Worm (Caenorhabditis elegans) whole organism, late embryonic: ENCODE measurements around the gene F45D11.11.
"Not testable (repeated sequence)": the region's sequence is repeated elsewhere in the genome, so short reads cannot be mapped to it uniquely, and the experiment has no call there.

Experiments used
- C38D4.7 ChIP-seq: fragments of 200-800 bp; sonication (Bioruptor generic); optimal IDR thresholded peaks from 2 replicates; lab custom pipeline; 2018; ENCODE audit warnings: mild to moderate bottlenecking, missing genetic modification characterization, moderate library complexity, missing compliant biosample characterization
- T23F11.4 ChIP-seq: fragments of 200-800 bp; sonication (Bioruptor generic); optimal IDR thresholded peaks from 2 replicates; lab custom pipeline; 2018; ENCODE audit warnings: mild to moderate bottlenecking, missing genetic modification characterization, missing compliant biosample characterization
- Y22D7AL.16 ChIP-seq: sonication (generic microtip); optimal IDR thresholded peaks from 2 replicates; lab custom pipeline; 2016; ENCODE audit warnings: missing genetic modification characterization, missing compliant biosample characterization
- ceh-14 ChIP-seq: sonication (generic microtip); optimal IDR thresholded peaks from 2 replicates; lab custom pipeline; 2016; ENCODE audit warnings: missing genotype, missing genetic modification characterization, missing compliant biosample characterization
- ceh-18 ChIP-seq: sonication (generic microtip); optimal IDR thresholded peaks from 2 replicates; lab custom pipeline; 2016; ENCODE audit warnings: missing genetic modification characterization, missing compliant biosample characterization
- ceh-19 ChIP-seq: fragments of 200-800 bp; sonication (Bioruptor generic); optimal IDR thresholded peaks from 2 replicates; lab custom pipeline; 2018; ENCODE audit warnings: mild to moderate bottlenecking, missing genetic modification characterization, missing compliant biosample characterization
- ceh-2 ChIP-seq: sonication (generic microtip); optimal IDR thresholded peaks from 2 replicates; lab custom pipeline; 2016; ENCODE audit warnings: missing genotype, missing genetic modification characterization, missing compliant biosample characterization
- ceh-31 ChIP-seq: sonication (generic microtip); optimal IDR thresholded peaks from 2 replicates; lab custom pipeline; 2016; ENCODE audit warnings: missing genetic modification characterization, missing compliant biosample characterization
- ceh-34 ChIP-seq: sonication (generic microtip); optimal IDR thresholded peaks from 2 replicates; lab custom pipeline; 2016; ENCODE audit warnings: mild to moderate bottlenecking, missing genetic modification characterization, missing compliant biosample characterization
- ceh-45 ChIP-seq: fragments of 200-800 bp; sonication (Bioruptor generic); IDR thresholded peaks from 2 replicates; pipeline ENCODE4 v1.3.6; 2022; ENCODE audit warnings: missing genetic modification reagents, missing genetic modification characterization, missing compliant biosample characterization
- ceh-48 ChIP-seq: sonication (generic microtip); optimal IDR thresholded peaks from 2 replicates; lab custom pipeline; 2016; ENCODE audit warnings: missing genetic modification characterization, inconsistent platforms, missing compliant biosample characterization
- ceh-6 ChIP-seq: fragments of 200-800 bp; sonication (Bioruptor generic); optimal IDR thresholded peaks from 2 replicates; lab custom pipeline; 2018; ENCODE audit warnings: mild to moderate bottlenecking, missing genetic modification characterization, missing compliant biosample characterization
- ceh-9 ChIP-seq: sonication (generic microtip); optimal IDR thresholded peaks from 2 replicates; lab custom pipeline; 2016; ENCODE audit warnings: mild to moderate bottlenecking, missing genetic modification characterization, inconsistent platforms, missing compliant biosample characterization
- eyg-1 ChIP-seq: sonication (generic microtip); optimal IDR thresholded peaks from 2 replicates; lab custom pipeline; 2016; ENCODE audit warnings: missing genotype, missing genetic modification characterization, missing compliant biosample characterization
- fkh-6 ChIP-seq: sonication (generic microtip); optimal IDR thresholded peaks from 2 replicates; lab custom pipeline; 2016; ENCODE audit warnings: missing genetic modification characterization, missing compliant biosample characterization
- gmeb-2 ChIP-seq: sonication (generic microtip); optimal IDR thresholded peaks from 2 replicates; lab custom pipeline; 2016; ENCODE audit warnings: missing genetic modification characterization, inconsistent platforms, missing compliant biosample characterization
- hlh-13 ChIP-seq: fragments of 200-800 bp; sonication (Bioruptor generic); optimal IDR thresholded peaks from 2 replicates; lab custom pipeline; 2018; ENCODE audit warnings: mild to moderate bottlenecking, missing genetic modification characterization, missing compliant biosample characterization
- hlh-15 ChIP-seq: sonication (generic microtip); optimal IDR thresholded peaks from 2 replicates; lab custom pipeline; 2016; ENCODE audit warnings: missing genetic modification characterization, missing compliant biosample characterization
- hlh-6 ChIP-seq: sonication (generic microtip); optimal IDR thresholded peaks from 2 replicates; lab custom pipeline; 2016; ENCODE audit warnings: missing genotype, missing genetic modification characterization, missing compliant biosample characterization
- lim-6 ChIP-seq: sonication (generic microtip); optimal IDR thresholded peaks from 2 replicates; lab custom pipeline; 2016; ENCODE audit warnings: missing genetic modification characterization, missing compliant biosample characterization
- lin-11 ChIP-seq: fragments of 200-800 bp; sonication (Bioruptor generic); optimal IDR thresholded peaks from 2 replicates; lab custom pipeline; 2018; ENCODE audit warnings: mild to moderate bottlenecking, missing genetic modification characterization, missing compliant biosample characterization
- madf-2 ChIP-seq: sonication (generic microtip); optimal IDR thresholded peaks from 2 replicates; lab custom pipeline; 2017; ENCODE audit warnings: missing genetic modification characterization, missing compliant biosample characterization
- nhr-232 ChIP-seq: sonication (generic microtip); optimal IDR thresholded peaks from 2 replicates; lab custom pipeline; 2016; ENCODE audit warnings: missing genetic modification characterization, missing compliant biosample characterization
- npax-4 ChIP-seq: sonication (generic microtip); optimal IDR thresholded peaks from 2 replicates; lab custom pipeline; 2016; ENCODE audit warnings: missing genetic modification characterization, missing compliant biosample characterization
- pha-4 ChIP-seq: fragments of 150-350 bp; optimal IDR thresholded peaks from 2 replicates; lab custom pipeline; 2018; ENCODE audit warnings: missing biosample characterization, missing genetic modification reagents, missing genetic modification characterization
- pqm-1 ChIP-seq: sonication (generic microtip); optimal IDR thresholded peaks from 2 replicates; lab custom pipeline; 2016; ENCODE audit warnings: missing genetic modification characterization, missing compliant biosample characterization
- ref-2 ChIP-seq: sonication (generic microtip); optimal IDR thresholded peaks from 2 replicates; lab custom pipeline; 2016; ENCODE audit warnings: missing genetic modification characterization, missing compliant biosample characterization
- sdc-2 ChIP-seq: sonication (generic microtip); optimal IDR thresholded peaks from 2 replicates; lab custom pipeline; 2016; ENCODE audit warnings: missing genotype, missing genetic modification characterization, missing compliant biosample characterization
- sox-2 ChIP-seq: fragments of 200-800 bp; sonication (Bioruptor generic); IDR thresholded peaks from 2 replicates; pipeline ENCODE4 v1.3.6; 2022; ENCODE audit warnings: missing genetic modification reagents, missing genetic modification characterization, missing compliant biosample characterization
- syd-9 ChIP-seq: sonication (generic microtip); optimal IDR thresholded peaks from 2 replicates; lab custom pipeline; 2016; ENCODE audit warnings: mild to moderate bottlenecking, missing genetic modification characterization, moderate library complexity, missing compliant biosample characterization
- tbx-7 ChIP-seq: sonication (generic microtip); optimal IDR thresholded peaks from 2 replicates; lab custom pipeline; 2016; ENCODE audit warnings: missing genotype, missing genetic modification characterization, missing compliant biosample characterization
- ttx-3 ChIP-seq: sonication (generic microtip); optimal IDR thresholded peaks from 2 replicates; lab custom pipeline; 2016; ENCODE audit warnings: missing genetic modification reagents, missing genetic modification characterization, missing compliant biosample characterization
- unc-42 ChIP-seq: sonication (generic microtip); optimal IDR thresholded peaks from 2 replicates; lab custom pipeline; 2016; ENCODE audit warnings: missing genotype, missing genetic modification characterization, missing compliant biosample characterization
- unc-55 ChIP-seq: sonication (generic microtip); optimal IDR thresholded peaks from 2 replicates; lab custom pipeline; 2017; ENCODE audit warnings: missing biosample characterization, missing genetic modification reagents, missing genetic modification characterization
- zip-5 ChIP-seq: sonication (generic microtip); optimal IDR thresholded peaks from 2 replicates; lab custom pipeline; 2016; ENCODE audit warnings: missing genetic modification characterization, missing compliant biosample characterization
- ztf-16 ChIP-seq: sonication (generic microtip); optimal IDR thresholded peaks from 2 replicates; lab custom pipeline; 2017; ENCODE audit warnings: missing genetic modification characterization, missing compliant biosample characterization

F45D11.11 gene

ce11 chrII:996112-996511 lies at the start of gene F45D11.11:
F45D11.11 (minus strand) TSS chrII:996212.
- not testable (repeated sequence) for TF ChIP-seq ceh-34; ztf-16 (tag; lab: Kevin White, UChicago); ceh-19 (GFP tag; lab: Kevin White, UChicago)

- no peak for TF ChIP-seq sox-2 (GFP tag; lab: Robert Waterston, UW)
- no peak for TF ChIP-seq ceh-6
- TF ChIP-seq sdc-2 (tag; lab: Kevin White, UChicago), result no peak
- no peak for TF ChIP-seq Y22D7AL.16 (tag; lab: Kevin White, UChicago)
- TF ChIP-seq ztf-16 (tag; lab: Kevin White, UChicago), result no peak
- TF ChIP-seq eyg-1, result no peak
- no peak for TF ChIP-seq madf-2 (tag; lab: Kevin White, UChicago)
- no peak for TF ChIP-seq ceh-31
- no peak for TF ChIP-seq ceh-14 (tag; lab: Kevin White, UChicago)
- TF ChIP-seq lin-11 (tag; lab: Kevin White, UChicago), result no peak
- no peak for TF ChIP-seq ceh-45 (GFP tag; lab: Robert Waterston, UW)
- TF ChIP-seq pqm-1 (tag; lab: Kevin White, UChicago), result no peak
- no peak for TF ChIP-seq ceh-18 (tag; lab: Kevin White, UChicago)
- TF ChIP-seq lim-6 (tag; lab: Kevin White, UChicago), result no peak
- TF ChIP-seq ceh-48 (tag; lab: Kevin White, UChicago), result no peak
- TF ChIP-seq pha-4 (tag; lab: Kevin White, UChicago), result no peak
- no peak for TF ChIP-seq unc-55
- TF ChIP-seq tbx-7 (tag; lab: Kevin White, UChicago), result no peak
- no peak for TF ChIP-seq nhr-232 (tag; lab: Kevin White, UChicago)
Measured at ce11 chrII:1045692-1046091, 49.7 kb upstream of the F45D11.11 start, which contains the start of gene str-148. str-148 (plus strand) TSS chrII:1045992.

- TF ChIP-seq ceh-48 (tag; lab: Kevin White, UChicago), result peak; percentile 9
Measured at ce11 chrII:1043932-1044331, 47.9 kb upstream of the F45D11.11 start, which contains the start of gene fbxb-45. fbxb-45 (minus strand) TSS chrII:1044032.

- TF ChIP-seq hlh-6 (tag; lab: Kevin White, UChicago) (no peak), C38D4.7 (GFP tag; lab: Kevin White, UChicago) (no peak), npax-4 (tag; lab: Kevin White, UChicago) (no peak), lim-6 (tag; lab: Kevin White, UChicago) (no peak)
Measured at ce11 chrII:1042227-1042626, 46.2 kb upstream of the F45D11.11 start, which contains the start of gene fbxb-41. fbxb-41 (minus strand) TSS chrII:1042327.

ce11 chrII:1040464-1040863 lies 44.5 kb upstream of the F45D11.11 start, which contains the start of gene fbxb-39:
fbxb-39 (minus strand) TSS chrII:1040564.
- no peak for TF ChIP-seq ceh-9
- no peak for TF ChIP-seq T23F11.4 (GFP tag; lab: Kevin White, UChicago)
- TF ChIP-seq fkh-6 (tag; lab: Kevin White, UChicago), result no peak
- no peak for TF ChIP-seq Y22D7AL.16 (tag; lab: Kevin White, UChicago)
- no peak for TF ChIP-seq zip-5 (tag; lab: Kevin White, UChicago)

ce11 chrII:1028602-1029001 lies 32.6 kb upstream of the F45D11.11 start, which contains the start of gene math-34:
math-34 (plus strand) TSS chrII:1028972.
- TF ChIP-seq ceh-2 (tag; lab: Kevin White, UChicago) (no peak), ceh-31 (no peak), unc-42 (no peak), gmeb-2 (tag; lab: Kevin White, UChicago) (no peak), ttx-3 (no peak), hlh-13 (GFP tag; lab: Kevin White, UChicago) (no peak), hlh-15 (tag; lab: Kevin White, UChicago) (no peak), syd-9 (tag; lab: Kevin White, UChicago) (no peak), ref-2 (no peak), nhr-232 (tag; lab: Kevin White, UChicago) (no peak), ceh-34 (no peak), ceh-45 (GFP tag; lab: Robert Waterston, UW) (no peak), hlh-6 (tag; lab: Kevin White, UChicago) (no peak)
